Worm (Caenorhabditis elegans): ENCODE measurements around the gene srh-118.
A peak's percentile ranks its signal among the peaks of the same experiment; 100 is the strongest.

The srh-118 gene

ce11 chrV:17513831-17514230 is 17.9 kb upstream of the srh-118 start (continued):
- TF ChIP-seq F39B2.1 (GFP tag; IDR thresholded peaks at IDR 0.05), result no peak
- no peak for TF ChIP-seq rcor-1 (GFP tag; IDR thresholded peaks at IDR 0.05)
- no peak for TF ChIP-seq ekl-4 (GFP tag; IDR thresholded peaks at IDR 0.05)
- peak; percentile 50 for TF ChIP-seq hrde-1 (tag; optimal IDR thresholded peaks at IDR 0.05; ENCODE audit: borderline replicate concordance)
- no peak for TF ChIP-seq tbx-9 (tag; optimal IDR thresholded peaks at IDR 0.05; ENCODE audit: borderline replicate concordance)
- no peak for TF ChIP-seq ceh-100 (GFP tag; IDR thresholded peaks at IDR 0.05)
- no peak for TF ChIP-seq ztf-3 (GFP tag; optimal IDR thresholded peaks at IDR 0.05)
- no peak for TF ChIP-seq ZK185.1 (tag; optimal IDR thresholded peaks at IDR 0.05; ENCODE audit: poor library complexity, severe bottlenecking)
- TF ChIP-seq madf-6 (GFP tag; IDR thresholded peaks at IDR 0.05), result 0 out of 2 replicates have a peak, but pooled peaks have one; percentile 27
- TF ChIP-seq bed-2 (GFP tag; IDR thresholded peaks at IDR 0.05), result no peak
- no peak for TF ChIP-seq somi-1 (GFP tag; optimal IDR thresholded peaks at IDR 0.05)
- TF ChIP-seq lin-40 (tag; optimal IDR thresholded peaks at IDR 0.05), result no peak
- no peak for TF ChIP-seq ztf-26 (tag; optimal IDR thresholded peaks at IDR 0.05)
- no peak for TF ChIP-seq cebp-2 (GFP tag; IDR thresholded peaks at IDR 0.05)
- no peak for TF ChIP-seq cebp-1 (GFP tag; IDR thresholded peaks at IDR 0.05)
- no peak for TF ChIP-seq cebp-1 (tag; optimal IDR thresholded peaks at IDR 0.05)
- no peak for TF ChIP-seq hmg-1.2 (GFP tag; IDR thresholded peaks at IDR 0.05)
- TF ChIP-seq lag-1 (GFP tag; IDR thresholded peaks at IDR 0.05), result no peak
- no peak for TF ChIP-seq mcd-1 (GFP tag; IDR thresholded peaks at IDR 0.05)
- no peak for TF ChIP-seq sdz-38 (tag; optimal IDR thresholded peaks at IDR 0.05)
- TF ChIP-seq nhr-90 (tag; optimal IDR thresholded peaks at IDR 0.05), result no peak
- no peak for TF ChIP-seq xnd-1 (tag; optimal IDR thresholded peaks at IDR 0.05)
- no peak for TF ChIP-seq ztf-22 (GFP tag; optimal IDR thresholded peaks at IDR 0.05)
- no peak for TF ChIP-seq Y95B8A.8 (GFP tag; IDR thresholded peaks at IDR 0.05)
- TF ChIP-seq F55B11.4 (tag; optimal IDR thresholded peaks at IDR 0.05; ENCODE audit: borderline replicate concordance, insufficient read depth), result no peak
- no peak for TF ChIP-seq let-526 (GFP tag; IDR thresholded peaks at IDR 0.05)
- no peak for TF ChIP-seq nhr-80 (tag; optimal IDR thresholded peaks at IDR 0.05)
- TF ChIP-seq F52B5.7 (tag; optimal IDR thresholded peaks at IDR 0.05), result no peak
- no peak for TF ChIP-seq fkh-3 (tag; optimal IDR thresholded peaks at IDR 0.05)
- no peak for TF ChIP-seq B0336.3 (GFP tag; IDR thresholded peaks at IDR 0.05)
- no peak for TF ChIP-seq C06A6.2 (GFP tag; conservative IDR thresholded peaks at IDR 0.05)
- TF ChIP-seq K11D2.4 (GFP tag; IDR thresholded peaks at IDR 0.05), result no peak
- no peak for TF ChIP-seq pbrm-1 (GFP tag; IDR thresholded peaks at IDR 0.05)
- TF ChIP-seq pha-4 (tag; optimal IDR thresholded peaks at IDR 0.05), result no peak
- TF ChIP-seq B0261.1 (tag; optimal IDR thresholded peaks at IDR 0.05), result peak; percentile 44
- TF ChIP-seq F49E8.2 (tag; optimal IDR thresholded peaks at IDR 0.05; ENCODE audit: insufficient read depth), result no peak
- peak; percentile 73 for TF ChIP-seq tbp1 (GFP tag; optimal IDR thresholded peaks at IDR 0.05)
- TF ChIP-seq C17E4.6 (GFP tag; IDR thresholded peaks at IDR 0.05), result no peak
- no peak for TF ChIP-seq F37B4.10 (GFP tag; IDR thresholded peaks at IDR 0.05)

- TF ChIP-seq tbx-9 (tag; optimal IDR thresholded peaks at IDR 0.05; ENCODE audit: borderline replicate concordance), result no peak
- no peak for TF ChIP-seq B0035.1 (tag; optimal IDR thresholded peaks at IDR 0.05)
- no peak for TF ChIP-seq hlh-12 (tag; optimal IDR thresholded peaks at IDR 0.05)
- TF ChIP-seq ztf-28 (GFP tag; IDR thresholded peaks at IDR 0.05), result 0 out of 2 replicates have a peak, but pooled peaks have one; percentile 18
- TF ChIP-seq ztf-18 (tag; optimal IDR thresholded peaks at IDR 0.05), result no peak
- no peak for TF ChIP-seq lin-26 (GFP tag; IDR thresholded peaks at IDR 0.05)
- no peak for TF ChIP-seq let-607 (tag; optimal IDR thresholded peaks at IDR 0.05)
- peak; percentile 70; the same call in 1 of the 2 replicates for TF ChIP-seq zfh-2 (GFP tag; conservative IDR thresholded peaks at IDR 0.05)
- TF ChIP-seq pha-4 (tag; optimal IDR thresholded peaks at IDR 0.05), result no peak
- TF ChIP-seq akir-1 (GFP tag; optimal IDR thresholded peaks at IDR 0.05), result no peak
- no peak for TF ChIP-seq T07F8.4 (tag; optimal IDR thresholded peaks at IDR 0.05)
- no peak for TF ChIP-seq F23B12.7 (tag; optimal IDR thresholded peaks at IDR 0.05; ENCODE audit: insufficient read depth)
- no peak for TF ChIP-seq rec-8 (tag; optimal IDR thresholded peaks at IDR 0.05)
- TF ChIP-seq aptf-3 (GFP tag; IDR thresholded peaks at IDR 0.05), result no peak
These were observed 16.8 kb upstream of the srh-118 start for ce11 chrV:17512763-17513162.
